Fruit fly (Drosophila melanogaster) whole organism: ENCODE data around the gene CG31549.

ENCODE experiments used
- Dll ChIP-seq: fragments of >200 bp; optimal IDR thresholded peaks from 2 replicates; lab custom pipeline; 2017
- pan ChIP-seq: fragments of >200 bp; optimal IDR thresholded peaks from 2 replicates; lab custom pipeline; 2017

dm6 chr3R:5617923-5618623 lies 13.9 kb upstream of the CG31549 start:
- TF ChIP-seq Dll (lab: Kevin White, UChicago), result no peak
- TF ChIP-seq pan (lab: Kevin White, UChicago), result no peak
